Fruit fly (Drosophila melanogaster) whole organism, embryonic: ENCODE measurements around the gene Enoph.
A peak's percentile ranks its signal among the peaks of the same experiment; 100 is the strongest.

Experiments
- Antp ChIP-seq: fragments of 200-800 bp; sonication (Bioruptor generic); optimal IDR thresholded peaks from 3 replicates; lab custom pipeline; 2016; ENCODE audit warnings: missing biosample characterization, missing genetic modification characterization
- Asciz ChIP-seq: fragments of 200-800 bp; sonication (Bioruptor generic); optimal IDR thresholded peaks from 2 replicates; lab custom pipeline; 2017; ENCODE audit warnings: missing biosample characterization, mild to moderate bottlenecking, missing genetic modification characterization, missing genetic modification reagents
- Atf3 ChIP-seq: fragments of 200-800 bp; sonication (Bioruptor generic); optimal IDR thresholded peaks from 3 replicates; lab custom pipeline; 2016; ENCODE audit warnings: missing biosample characterization, missing genetic modification characterization
- B-H1 ChIP-seq: fragments of 200-800 bp; sonication (Bioruptor generic); IDR thresholded peaks from 3 replicates; pipeline ENCODE4 v1.3.6; 2022; ENCODE audit warnings: missing biosample characterization, missing genetic modification characterization
- CG10209 ChIP-seq: fragments of 200-800 bp; sonication (Bioruptor generic); optimal IDR thresholded peaks from 3 replicates; lab custom pipeline; 2017; ENCODE audit warnings: missing biosample characterization, mild to moderate bottlenecking, missing genetic modification characterization, missing genetic modification reagents
- CG10543 ChIP-seq: fragments of 200-800 bp; sonication (Bioruptor generic); optimal IDR thresholded peaks from 3 replicates; lab custom pipeline; 2017; ENCODE audit warnings: missing biosample characterization, mild to moderate bottlenecking, missing genetic modification characterization, moderate library complexity
- CG11247 ChIP-seq: fragments of 200-800 bp; sonication (Bioruptor generic); IDR thresholded peaks from 2 replicates; pipeline ENCODE4 v1.3.6; 2022; ENCODE audit warnings: missing biosample characterization, missing genetic modification characterization
- CG11504 ChIP-seq: fragments of 200-800 bp; sonication (Bioruptor generic); optimal IDR thresholded peaks from 3 replicates; lab custom pipeline; 2019; ENCODE audit warnings: missing biosample characterization, mild to moderate bottlenecking, missing genetic modification characterization, moderate library complexity
- CG11560 ChIP-seq: fragments of 200-800 bp; sonication (Bioruptor generic); IDR thresholded peaks from 3 replicates; pipeline ENCODE4 v1.3.6; 2022; ENCODE audit warnings: missing biosample characterization, missing genetic modification characterization
- CG12155 ChIP-seq: fragments of 200-800 bp; sonication (Bioruptor generic); optimal IDR thresholded peaks from 3 replicates; lab custom pipeline; 2016; ENCODE audit warnings: missing biosample characterization, missing genetic modification characterization
- CG15601 ChIP-seq: fragments of 200-800 bp; sonication (Bioruptor generic); optimal IDR thresholded peaks from 3 replicates; lab custom pipeline; 2019; ENCODE audit warnings: missing biosample characterization, mild to moderate bottlenecking, missing genetic modification characterization, moderate library complexity
- CG1792 ChIP-seq: fragments of 200-800 bp; sonication (Bioruptor generic); optimal IDR thresholded peaks from 2 replicates; lab custom pipeline; 2016; ENCODE audit warnings: missing biosample characterization, missing genetic modification characterization
- CG3065 ChIP-seq: fragments of 200-800 bp; sonication (Bioruptor generic); optimal IDR thresholded peaks from 2 replicates; lab custom pipeline; 2016; ENCODE audit warnings: missing biosample characterization, missing genetic modification characterization
- CG31224 ChIP-seq: fragments of 200-800 bp; sonication (Bioruptor generic); IDR thresholded peaks from 2 replicates; pipeline ENCODE4 v1.3.6; 2022; ENCODE audit warnings: missing biosample characterization, missing genetic modification characterization
- CG32767 ChIP-seq: fragments of 200-800 bp; sonication (Bioruptor generic); IDR thresholded peaks from 2 replicates; pipeline ENCODE4 v1.3.6; 2022; ENCODE audit warnings: missing biosample characterization, missing genetic modification characterization
- CG32772 ChIP-seq: fragments of 200-800 bp; sonication (Bioruptor generic); IDR thresholded peaks from 2 replicates; pipeline ENCODE4 v1.3.6; 2022; ENCODE audit warnings: missing biosample characterization, missing genetic modification characterization
- CG3995 ChIP-seq: fragments of 200-800 bp; sonication (Bioruptor generic); optimal IDR thresholded peaks from 3 replicates; lab custom pipeline; 2016; ENCODE audit warnings: missing biosample characterization, missing genetic modification characterization
- CG43689 ChIP-seq: fragments of 200-800 bp; sonication (Bioruptor generic); IDR thresholded peaks from 2 replicates; pipeline ENCODE4 v1.3.6; 2022; ENCODE audit warnings: missing biosample characterization, missing genetic modification characterization
- CG5245 ChIP-seq: fragments of 200-800 bp; sonication (Bioruptor generic); optimal IDR thresholded peaks from 3 replicates; lab custom pipeline; 2016; ENCODE audit warnings: missing biosample characterization, missing genetic modification characterization
- CG6683 ChIP-seq: fragments of 200-800 bp; sonication (Bioruptor generic); optimal IDR thresholded peaks from 2 replicates; lab custom pipeline; 2017; ENCODE audit warnings: missing biosample characterization, mild to moderate bottlenecking, missing genetic modification characterization, missing genetic modification reagents
- CG8765 ChIP-seq: fragments of 200-800 bp; sonication (Bioruptor generic); IDR thresholded peaks from 2 replicates; pipeline ENCODE4 v1.3.6; 2022; ENCODE audit warnings: missing biosample characterization, missing genetic modification characterization
- CG8924 ChIP-seq: fragments of 200-800 bp; optimal IDR thresholded peaks from 3 replicates; lab custom pipeline; 2019; ENCODE audit warnings: missing biosample characterization, mild to moderate bottlenecking, missing genetic modification characterization, moderate library complexity
- CG9797 ChIP-seq: fragments of 200-800 bp; sonication (Bioruptor generic); optimal IDR thresholded peaks from 3 replicates; lab custom pipeline; 2018; ENCODE audit warnings: missing biosample characterization, mild to moderate bottlenecking, missing genetic modification characterization
- HLH3B ChIP-seq: fragments of 200-800 bp; sonication (Bioruptor generic); IDR thresholded peaks from 2 replicates; pipeline ENCODE4 v1.3.6; 2022; ENCODE audit warnings: missing biosample characterization, missing genetic modification characterization
- HmgD ChIP-seq: fragments of 200-800 bp; sonication (Bioruptor generic); optimal IDR thresholded peaks from 3 replicates; lab custom pipeline; 2016; ENCODE audit warnings: missing biosample characterization, missing genetic modification characterization
- Hsf ChIP-seq: fragments of 200-800 bp; sonication (Bioruptor generic); optimal IDR thresholded peaks from 3 replicates; lab custom pipeline; 2016; ENCODE audit warnings: missing biosample characterization, missing genetic modification characterization
- Opbp ChIP-seq: fragments of 200-800 bp; sonication (Bioruptor generic); IDR thresholded peaks from 3 replicates; pipeline ENCODE4 v1.3.6; 2022; ENCODE audit warnings: missing biosample characterization, missing genetic modification characterization; ENCODE audit not compliant: partially characterized antibody
- Sin3A ChIP-seq: fragments of >200 bp; optimal IDR thresholded peaks from 2 replicates; lab custom pipeline; 2018
- Sox102F ChIP-seq: fragments of 200-800 bp; sonication (Bioruptor generic); optimal IDR thresholded peaks from 2 replicates; lab custom pipeline; 2018; ENCODE audit warnings: missing biosample characterization, mild to moderate bottlenecking, missing genetic modification characterization, moderate library complexity
- cato ChIP-seq: fragments of 200-800 bp; sonication (Bioruptor generic); optimal IDR thresholded peaks from 2 replicates; lab custom pipeline; 2016; ENCODE audit warnings: missing biosample characterization, missing genetic modification characterization, borderline replicate concordance
- chif ChIP-seq, 2 experiments: fragments of 200-800 bp; sonication (Bioruptor generic); optimal IDR thresholded peaks; 3 replicates each; lab custom pipeline; 2016; ENCODE audit warnings: missing biosample characterization in 2 of 2, missing genetic modification characterization in 2 of 2
- chm ChIP-seq: fragments of 200-800 bp; sonication (Bioruptor generic); IDR thresholded peaks from 2 replicates; pipeline ENCODE4 v1.3.6; 2022; ENCODE audit warnings: missing biosample characterization, missing genetic modification characterization
- chn ChIP-seq: fragments of 200-800 bp; sonication (Bioruptor generic); optimal IDR thresholded peaks from 2 replicates; lab custom pipeline; 2016; ENCODE audit warnings: missing biosample characterization, missing genetic modification characterization
- ci ChIP-seq: fragments of 200-800 bp; sonication (Bioruptor generic); IDR thresholded peaks from 3 replicates; pipeline ENCODE4 v1.3.6; 2022; ENCODE audit warnings: missing biosample characterization, missing genetic modification characterization
- disco-r ChIP-seq: fragments of 200-800 bp; sonication (Bioruptor generic); optimal IDR thresholded peaks from 2 replicates; lab custom pipeline; 2016; ENCODE audit warnings: missing biosample characterization, missing genetic modification characterization
- dmrt99B ChIP-seq: fragments of 200-800 bp; sonication (Bioruptor generic); optimal IDR thresholded peaks from 2 replicates; lab custom pipeline; 2018; ENCODE audit warnings: missing biosample characterization, mild to moderate bottlenecking, missing genetic modification characterization, moderate library complexity
- emc ChIP-seq: fragments of 200-800 bp; sonication (Bioruptor generic); optimal IDR thresholded peaks from 2 replicates; lab custom pipeline; 2016; ENCODE audit warnings: missing biosample characterization, missing genetic modification characterization
- eve ChIP-seq, 2 experiments: fragments of >200 bp; optimal IDR thresholded peaks; 2 replicates each; lab custom pipeline; 2017; ENCODE audit warnings: missing biosample characterization in 2 of 2, missing genetic modification characterization in 2 of 2
- fd96Cb ChIP-seq: fragments of 200-800 bp; sonication (Bioruptor generic); optimal IDR thresholded peaks from 2 replicates; lab custom pipeline; 2018; ENCODE audit warnings: missing biosample characterization, mild to moderate bottlenecking, missing genetic modification characterization, moderate library complexity
- gem ChIP-seq: fragments of 200-800 bp; sonication (Bioruptor generic); optimal IDR thresholded peaks from 2 replicates; lab custom pipeline; 2019; ENCODE audit warnings: missing biosample characterization, mild to moderate bottlenecking, missing genetic modification characterization, moderate library complexity
- kah ChIP-seq: fragments of 200-800 bp; sonication (Bioruptor generic); optimal IDR thresholded peaks from 2 replicates; lab custom pipeline; 2018; ENCODE audit warnings: missing biosample characterization, mild to moderate bottlenecking, missing genetic modification characterization
- oc ChIP-seq: fragments of 200-800 bp; sonication (Bioruptor generic); optimal IDR thresholded peaks from 2 replicates; lab custom pipeline; 2018; ENCODE audit warnings: missing biosample characterization, mild to moderate bottlenecking, missing genetic modification characterization, moderate library complexity
- otp ChIP-seq: fragments of 200-800 bp; sonication (Bioruptor generic); IDR thresholded peaks from 3 replicates; pipeline ENCODE4, ENCODE4 v1.3.6; 2022; ENCODE audit warnings: missing biosample characterization, missing genetic modification characterization
- pita ChIP-seq: fragments of 200-800 bp; sonication (Bioruptor generic); optimal IDR thresholded peaks from 2 replicates; lab custom pipeline; 2017; ENCODE audit warnings: missing biosample characterization, mild to moderate bottlenecking, missing genetic modification characterization
- rib ChIP-seq: fragments of 200-800 bp; sonication (Bioruptor generic); IDR thresholded peaks from 2 replicates; pipeline ENCODE4 v1.3.6; 2022; ENCODE audit warnings: missing biosample characterization, missing genetic modification characterization
- seq ChIP-seq: fragments of 200-800 bp; sonication (Bioruptor generic); IDR thresholded peaks from 2 replicates; pipeline ENCODE4 v1.3.6; 2022; ENCODE audit warnings: missing biosample characterization, missing genetic modification characterization
- slbo ChIP-seq: fragments of 200-800 bp; sonication (Bioruptor generic); IDR thresholded peaks from 2 replicates; pipeline ENCODE4 v1.3.6; 2022; ENCODE audit warnings: missing biosample characterization, missing genetic modification characterization
- slou ChIP-seq: fragments of 200-800 bp; sonication (Bioruptor generic); optimal IDR thresholded peaks from 3 replicates; lab custom pipeline; 2016; ENCODE audit warnings: missing biosample characterization, missing genetic modification characterization
- ssp ChIP-seq: fragments of 200-800 bp; sonication (Bioruptor generic); IDR thresholded peaks from 2 replicates; pipeline ENCODE4 v1.3.6; 2022; ENCODE audit warnings: missing biosample characterization, missing genetic modification characterization
- tio ChIP-seq: fragments of 200-800 bp; sonication (Bioruptor generic); optimal IDR thresholded peaks from 2 replicates; lab custom pipeline; 2017; ENCODE audit warnings: missing biosample characterization, missing genetic modification characterization, inconsistent platforms

Enoph gene

DNA sequence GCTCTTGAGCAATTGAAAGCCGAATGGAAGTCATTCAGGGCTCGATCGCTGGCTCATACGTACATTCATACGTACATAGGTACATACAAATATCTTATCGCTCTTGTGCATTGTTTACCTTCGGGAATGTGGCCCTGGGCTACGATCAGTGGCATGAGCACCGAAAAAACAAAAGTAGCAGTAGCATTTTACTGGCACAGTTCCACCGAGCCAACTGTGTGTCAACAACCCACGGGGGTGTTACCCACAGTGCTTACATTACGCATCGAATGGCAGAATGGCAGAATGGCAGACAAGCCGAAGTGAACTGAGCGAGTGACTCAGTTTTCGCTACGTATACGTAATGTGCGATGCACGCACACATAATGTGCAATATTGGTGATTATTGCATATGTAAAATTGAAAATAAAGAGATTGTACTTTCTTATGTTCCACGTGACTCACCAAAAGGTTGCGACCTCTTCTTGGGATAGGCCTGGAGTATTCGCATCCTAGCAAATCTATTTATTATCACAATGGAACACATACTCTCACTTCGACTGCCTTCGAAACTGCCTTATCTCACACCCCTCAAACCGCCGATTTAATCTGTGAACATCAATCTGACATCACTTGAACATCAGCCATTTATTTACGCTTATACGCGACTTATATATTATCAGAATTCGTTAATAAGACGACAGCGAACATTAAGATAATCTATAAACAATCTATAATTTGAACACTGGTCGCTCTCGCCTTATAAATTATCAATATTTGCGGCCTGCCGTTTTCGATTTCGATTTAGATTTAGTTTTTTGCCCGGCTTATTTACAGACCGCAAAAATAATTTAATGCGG, 46.7 kb upstream of the Enoph start (continued):
- TF ChIP-seq oc: no peak
- TF ChIP-seq slou (GFP tag; lab: Kevin White, UChicago): no peak
- no peak; the same call in 1 of the 2 replicates for TF ChIP-seq CG32767 (GFP tag; lab: Robert Waterston, UW)
- no peak for TF ChIP-seq CG5245
- no peak for TF ChIP-seq CG3995
- TF ChIP-seq disco-r (GFP tag; lab: Kevin White, UChicago): no peak
- peak; percentile 51 for TF ChIP-seq CG10543 (GFP tag; lab: Kevin White, UChicago)
- no peak for TF ChIP-seq CG3065 (GFP tag; lab: Kevin White, UChicago)
- TF ChIP-seq HLH3B (GFP tag; lab: Robert Waterston, UW): no peak; the same call in 1 of the 2 replicates
- TF ChIP-seq emc: no peak
- no peak for TF ChIP-seq CG1792
- TF ChIP-seq CG31224: no peak
- TF ChIP-seq CG11560 (tag; lab: Robert Waterston, UW): no peak
- TF ChIP-seq dmrt99B: no peak
- no peak for TF ChIP-seq chn (GFP tag; lab: Kevin White, UChicago)
- no peak for TF ChIP-seq Hsf (GFP tag; lab: Kevin White, UChicago)
- TF ChIP-seq B-H1 (GFP tag; lab: Robert Waterston, UW): no peak
- TF ChIP-seq gem (tag; lab: Kevin White, UChicago): no peak
- no peak for TF ChIP-seq Sox102F (GFP tag; lab: Kevin White, UChicago)
- no peak for TF ChIP-seq eve (GFP tag; optimal IDR thresholded peaks at IDR 0.05; lab: Kevin White, UChicago)
- no peak for TF ChIP-seq CG6683 (GFP tag; lab: Kevin White, UChicago)
- TF ChIP-seq tio (GFP tag; lab: Kevin White, UChicago): no peak
- TF ChIP-seq kah: no peak
- no peak for TF ChIP-seq Antp
- no peak for TF ChIP-seq CG8765
- TF ChIP-seq fd96Cb (tag; lab: Kevin White, UChicago): no peak
- TF ChIP-seq Opbp: no peak
- TF ChIP-seq CG10209: no peak
- peak; percentile 8 for TF ChIP-seq CG11504 (tag; lab: Kevin White, UChicago)
- peak; percentile 10; the same call in 1 of the 2 replicates for TF ChIP-seq slbo (GFP tag; lab: Robert Waterston, UW)
- peak; percentile 46; the same call in 1 of the 3 replicates for TF ChIP-seq otp (GFP tag; lab: Robert Waterston, UW)
- TF ChIP-seq chm (GFP tag; lab: Robert Waterston, UW): peak; percentile 65
- 0 out of 2 replicates have a peak, but pooled peaks have one; percentile 42 for TF ChIP-seq seq (GFP tag; lab: Robert Waterston, UW)
- peak; percentile 67; the same call in 1 of the 3 replicates for TF ChIP-seq ci (GFP tag; lab: Robert Waterston, UW)
- peak; percentile 34; the same call in 1 of the 2 replicates for TF ChIP-seq CG11247 (GFP tag; lab: Robert Waterston, UW)
- TF ChIP-seq Asciz (GFP tag; lab: Kevin White, UChicago): peak; percentile 5
- TF ChIP-seq Atf3 (GFP tag; lab: Kevin White, UChicago): no peak
- no peak for TF ChIP-seq pita (GFP tag; lab: Kevin White, UChicago)
- no peak for TF ChIP-seq chif (GFP tag; optimal IDR thresholded peaks at IDR 0.05; lab: Kevin White, UChicago)
- no peak for TF ChIP-seq Sin3A (lab: Kevin White, UChicago)
- TF ChIP-seq ssp (GFP tag; lab: Robert Waterston, UW): no peak
- peak; percentile 61 for TF ChIP-seq CG15601 (tag; lab: Kevin White, UChicago)
- no peak for TF ChIP-seq CG8924 (tag; lab: Kevin White, UChicago)
- TF ChIP-seq cato (GFP tag; lab: Kevin White, UChicago): no peak
- TF ChIP-seq HmgD (GFP tag; lab: Kevin White, UChicago): no peak
- TF ChIP-seq CG32772 (GFP tag; lab: Robert Waterston, UW): no peak
- no peak for TF ChIP-seq CG9797 (GFP tag; lab: Kevin White, UChicago)
- no peak for TF ChIP-seq CG12155 (GFP tag; lab: Kevin White, UChicago)
- TF ChIP-seq rib: no peak
- TF ChIP-seq CG43689: no peak
